Fruit fly (Drosophila melanogaster): ENCODE data around the gene Unc-76.

Unc-76 gene

DNA sequence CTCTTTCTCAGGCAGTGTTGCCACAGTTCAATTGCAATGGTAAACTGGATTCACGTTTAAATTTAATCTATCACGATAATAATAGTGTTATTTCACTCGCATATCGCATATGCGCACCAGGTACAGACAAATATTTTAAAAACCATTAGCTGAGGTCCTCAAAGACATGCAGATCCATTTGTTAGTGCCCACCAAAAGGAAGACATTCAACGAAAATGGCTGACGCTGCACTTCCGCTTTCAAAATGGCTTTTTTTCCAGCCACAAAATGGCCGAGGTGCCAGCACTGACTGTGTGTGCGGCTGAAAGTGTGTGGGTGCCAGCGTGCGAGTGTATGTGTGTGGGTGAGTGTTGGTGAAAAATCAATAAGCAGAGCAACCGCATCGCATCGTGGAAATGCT lies 19.3 kb upstream of the Unc-76 start:
- TF ChIP-seq dl (GFP tag; optimal IDR thresholded peaks at IDR 0.05; ENCODE audit: insufficient read depth in 1 of 2, partially characterized antibody in 2 of 2) (no peak), fru (GFP tag; optimal IDR thresholded peaks at IDR 0.05) (no peak), OdsH (GFP tag; optimal IDR thresholded peaks at IDR 0.05) (no peak), Rel (GFP tag; optimal IDR thresholded peaks at IDR 0.05) (no peak), Rel (tag; optimal IDR thresholded peaks at IDR 0.05) (no peak), Dif (GFP tag; optimal IDR thresholded peaks at IDR 0.05; ENCODE audit: partially characterized antibody) (no peak), Abd-B (GFP tag; optimal IDR thresholded peaks at IDR 0.05) (no peak), Dfd (GFP tag; optimal IDR thresholded peaks at IDR 0.05) (no peak), foxo (GFP tag; optimal IDR thresholded peaks at IDR 0.05) (no peak), Hr83 (GFP tag; optimal IDR thresholded peaks at IDR 0.05; ENCODE audit: poor library complexity, severe bottlenecking) (no peak), N (GFP tag; optimal IDR thresholded peaks at IDR 0.05) (no peak), Myc (optimal IDR thresholded peaks at IDR 0.05) (peak; percentile 56), usp (GFP tag; optimal IDR thresholded peaks at IDR 0.05) (no peak), HLH106 (tag; optimal IDR thresholded peaks at IDR 0.05) (peak; percentile 20), Jra (GFP tag; optimal IDR thresholded peaks at IDR 0.05) (no peak), CG9705 (GFP tag; optimal IDR thresholded peaks at IDR 0.05) (no peak), Sp1 (GFP tag; optimal IDR thresholded peaks at IDR 0.05) (peak; percentile 34)

DNA sequence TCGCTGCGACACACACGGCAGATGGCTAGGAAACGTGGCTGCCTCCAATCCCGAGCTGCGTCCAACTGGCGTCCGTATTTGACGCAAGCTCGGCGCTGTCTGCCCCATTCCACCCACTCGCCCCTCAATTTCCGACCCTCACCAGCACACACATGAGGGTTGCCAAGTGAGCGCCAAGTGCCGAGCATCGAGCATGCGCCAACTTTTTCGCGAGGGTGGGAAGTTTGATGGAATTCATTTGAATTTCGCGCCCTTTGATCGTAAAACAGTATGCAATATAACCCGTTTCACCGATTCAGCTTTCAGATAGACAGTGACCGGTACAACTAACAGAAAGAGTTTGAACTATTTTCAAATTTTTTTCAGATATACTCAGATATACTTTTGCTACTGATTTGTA lies 18.6 kb upstream of the Unc-76 start, which contains the start of gene Sik2:
Sik2 (minus strand) TSS at position 67 of the 400 bp plus-strand sequence.
- TF ChIP-seq foxo (GFP tag; optimal IDR thresholded peaks at IDR 0.05) (no peak), OdsH (GFP tag; optimal IDR thresholded peaks at IDR 0.05) (no peak), br (GFP tag; optimal IDR thresholded peaks at IDR 0.05) (no peak), Jra (GFP tag; optimal IDR thresholded peaks at IDR 0.05) (no peak), Hr78 (GFP tag; optimal IDR thresholded peaks at IDR 0.05) (no peak), Hnf4 (GFP tag; optimal IDR thresholded peaks at IDR 0.05) (no peak), Dif (GFP tag; optimal IDR thresholded peaks at IDR 0.05; ENCODE audit: partially characterized antibody) (no peak), Hr83 (GFP tag; optimal IDR thresholded peaks at IDR 0.05; ENCODE audit: poor library complexity, severe bottlenecking) (no peak), usp (GFP tag; optimal IDR thresholded peaks at IDR 0.05) (no peak), CG9705 (GFP tag; optimal IDR thresholded peaks at IDR 0.05) (no peak), CrebA (GFP tag; optimal IDR thresholded peaks at IDR 0.05; ENCODE audit: borderline replicate concordance) (no peak)

DNA sequence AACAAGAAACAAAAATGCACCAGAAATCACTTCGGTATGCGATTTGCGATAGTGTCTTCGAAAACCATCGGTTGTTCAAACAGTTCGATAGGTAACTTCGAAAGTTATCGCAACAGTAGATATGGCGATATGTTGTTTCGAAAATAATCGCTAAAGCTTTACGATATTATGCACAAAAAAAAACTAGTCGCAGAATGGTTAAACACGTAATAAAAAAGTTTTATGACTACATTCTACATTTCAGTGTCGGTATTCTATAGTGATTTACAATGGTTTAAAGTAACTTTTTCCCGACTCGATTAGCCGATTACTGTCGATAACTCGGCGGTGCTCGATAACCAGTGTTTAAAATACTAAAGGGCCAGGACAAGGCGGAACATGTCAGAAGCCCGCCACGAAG lies 15.3 kb upstream of the Unc-76 start, which contains the start of gene CG4281:
CG4281 (minus strand) TSS at position 70 of the 400 bp plus-strand sequence.
- no peak for TF ChIP-seq dmrt93B (GFP tag; optimal IDR thresholded peaks at IDR 0.05)
- TF ChIP-seq CrebA (GFP tag; optimal IDR thresholded peaks at IDR 0.05; ENCODE audit: borderline replicate concordance): no peak
- peak; percentile 58 for TF ChIP-seq woc (GFP tag; optimal IDR thresholded peaks at IDR 0.05)
- no peak for TF ChIP-seq Hr78 (GFP tag; optimal IDR thresholded peaks at IDR 0.05)
- TF ChIP-seq Myc (optimal IDR thresholded peaks at IDR 0.05): peak; percentile 83
- TF ChIP-seq h (GFP tag; optimal IDR thresholded peaks at IDR 0.05): peak; percentile 29
- peak; percentile 6 for TF ChIP-seq Sp1 (GFP tag; optimal IDR thresholded peaks at IDR 0.05)
- peak; percentile 2 for TF ChIP-seq fru (GFP tag; optimal IDR thresholded peaks at IDR 0.05)

DNA sequence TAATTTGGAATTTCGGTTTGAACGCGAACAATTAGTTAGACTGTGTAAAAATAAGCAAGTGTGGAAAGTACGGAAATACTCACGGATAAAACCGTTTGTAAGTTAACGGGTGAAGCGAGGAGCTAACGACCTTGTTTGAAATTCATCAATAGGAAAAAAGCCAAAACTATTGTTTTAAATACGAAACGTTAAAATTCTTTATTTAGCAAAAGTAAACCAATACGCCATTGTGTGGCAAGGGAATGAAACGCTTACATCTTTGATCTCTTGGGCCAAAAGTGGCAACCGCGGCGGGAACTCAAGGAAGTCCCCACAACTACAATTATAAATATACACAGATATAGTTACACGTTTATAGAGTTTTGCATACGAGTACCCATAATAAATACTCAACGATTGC lies 14.2 kb upstream of the Unc-76 start, which contains the start of gene CG14054:
CG14054 (minus strand) TSS at position 101 of the 400 bp plus-strand sequence.
- TF ChIP-seq HLH106 (tag; optimal IDR thresholded peaks at IDR 0.05): no peak
- TF ChIP-seq tai (GFP tag; optimal IDR thresholded peaks at IDR 0.05): no peak
- TF ChIP-seq Hnf4 (GFP tag; optimal IDR thresholded peaks at IDR 0.05): no peak
- TF ChIP-seq N (GFP tag; optimal IDR thresholded peaks at IDR 0.05): no peak
- TF ChIP-seq Rel (GFP tag; optimal IDR thresholded peaks at IDR 0.05): no peak
- TF ChIP-seq Rel (tag; optimal IDR thresholded peaks at IDR 0.05): no peak
- TF ChIP-seq Abd-B (GFP tag; optimal IDR thresholded peaks at IDR 0.05): no peak
- TF ChIP-seq lola (GFP tag; optimal IDR thresholded peaks at IDR 0.05): no peak
- no peak for TF ChIP-seq sage (GFP tag; optimal IDR thresholded peaks at IDR 0.05)
- TF ChIP-seq rgr (GFP tag; optimal IDR thresholded peaks at IDR 0.05): no peak
- TF ChIP-seq h (GFP tag; optimal IDR thresholded peaks at IDR 0.05): no peak
- no peak for TF ChIP-seq usp (GFP tag; optimal IDR thresholded peaks at IDR 0.05)
- no peak for TF ChIP-seq Vsx2 (GFP tag; optimal IDR thresholded peaks at IDR 0.05; ENCODE audit: partially characterized antibody)
- TF ChIP-seq OdsH (GFP tag; optimal IDR thresholded peaks at IDR 0.05): no peak
- no peak for TF ChIP-seq ey (GFP tag; optimal IDR thresholded peaks at IDR 0.05)
- no peak for TF ChIP-seq GATAd (GFP tag; optimal IDR thresholded peaks at IDR 0.05)
- TF ChIP-seq psq (GFP tag; optimal IDR thresholded peaks at IDR 0.05): no peak
- no peak for TF ChIP-seq foxo (GFP tag; optimal IDR thresholded peaks at IDR 0.05)
- no peak for TF ChIP-seq Sp1 (GFP tag; optimal IDR thresholded peaks at IDR 0.05)
- TF ChIP-seq Hr83 (GFP tag; optimal IDR thresholded peaks at IDR 0.05; ENCODE audit: poor library complexity, severe bottlenecking): no peak
- TF ChIP-seq br (GFP tag; optimal IDR thresholded peaks at IDR 0.05): no peak
